Worm (Caenorhabditis elegans): Measurements from ENCODE around the gene clhm-1.

clhm-1 gene

DNA sequence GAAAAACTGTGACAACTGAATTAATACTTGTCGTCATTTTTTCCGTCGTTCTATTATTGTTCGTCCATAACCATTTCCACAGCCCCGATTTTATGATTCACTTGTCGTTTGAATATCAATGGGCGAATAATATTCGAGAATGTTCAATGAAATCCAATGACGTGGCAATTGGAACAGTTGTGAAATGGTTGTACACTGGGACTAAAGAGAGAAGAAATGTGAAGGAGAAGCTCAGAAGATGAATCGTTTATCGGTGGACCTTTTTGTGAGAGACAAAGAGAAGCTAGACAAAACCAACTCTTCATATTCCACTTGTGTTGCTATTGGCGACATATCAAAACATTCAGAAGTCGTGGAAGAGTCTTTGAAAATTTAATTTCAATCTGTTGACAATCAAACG is at the start of gene clhm-1:
Gene clhm-1, minus strand, starts transcription at position 207 of the 400 bp plus-strand sequence.
- no peak for TF ChIP-seq Y55F3AM.14 (GFP tag; optimal IDR thresholded peaks at IDR 0.05)
- no peak for TF ChIP-seq elt-3 (tag; optimal IDR thresholded peaks at IDR 0.05)
- TF ChIP-seq aly-2 (tag; optimal IDR thresholded peaks at IDR 0.05), result no peak
- TF ChIP-seq nhr-10 (tag; optimal IDR thresholded peaks at IDR 0.05), result no peak
- no peak for TF ChIP-seq ceh-82 (tag; optimal IDR thresholded peaks at IDR 0.05)
- no peak for TF ChIP-seq nhr-25 (tag; optimal IDR thresholded peaks at IDR 0.05)
- TF ChIP-seq fos-1 (tag; optimal IDR thresholded peaks at IDR 0.05), result no peak
- no peak for TF ChIP-seq lin-11 (tag; optimal IDR thresholded peaks at IDR 0.05)
- no peak for TF ChIP-seq mbf-1 (tag; optimal IDR thresholded peaks at IDR 0.05)
- TF ChIP-seq F13H6.1 (tag; optimal IDR thresholded peaks at IDR 0.05), result no peak
- TF ChIP-seq R02D3.7 (tag; optimal IDR thresholded peaks at IDR 0.05), result no peak
- TF ChIP-seq gmeb-1 (tag; optimal IDR thresholded peaks at IDR 0.05), result no peak
- peak in 1 of 2 experiments; percentile 15 for TF ChIP-seq lsy-2 (tag; optimal IDR thresholded peaks at IDR 0.05)
- no peak for TF ChIP-seq lin-39 (tag; optimal IDR thresholded peaks at IDR 0.05)
- TF ChIP-seq crh-2 (tag; optimal IDR thresholded peaks at IDR 0.05), result peak; percentile 92
- TF ChIP-seq unc-55 (GFP tag; optimal IDR thresholded peaks at IDR 0.05), result no peak
- TF ChIP-seq sma-9 (GFP tag; optimal IDR thresholded peaks at IDR 0.05), result no peak
- no peak for TF ChIP-seq sma-9 (tag; optimal IDR thresholded peaks at IDR 0.05)

DNA sequence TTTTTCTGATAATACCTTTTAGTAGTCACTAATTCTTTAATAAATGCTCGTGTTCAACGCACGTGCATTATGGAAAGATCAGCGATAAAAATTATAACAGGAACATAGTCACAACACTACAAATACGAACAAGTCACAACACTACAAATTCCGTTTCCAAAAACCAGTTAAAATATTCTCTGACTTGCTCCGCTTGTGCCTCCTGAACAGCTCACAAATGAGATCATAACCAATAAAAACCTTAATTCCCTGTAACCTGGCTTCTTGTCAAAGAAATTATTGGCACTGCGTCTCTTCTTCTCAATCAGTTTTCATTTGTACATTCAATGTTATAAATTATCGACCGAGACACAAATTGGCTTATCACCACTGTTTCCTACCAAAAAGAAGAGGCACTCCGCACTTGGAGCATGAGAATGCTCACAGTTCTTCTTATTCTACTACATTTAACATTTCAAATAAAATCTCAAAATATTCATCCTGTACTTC is 48.6 kb upstream of the clhm-1 start, which contains the start of gene B0252.1:
Gene B0252.1, plus strand, starts transcription at position 318 of the 489 bp plus-strand sequence.
- TF ChIP-seq lin-39 (tag; optimal IDR thresholded peaks at IDR 0.05), result no peak
- TF ChIP-seq nhr-10 (tag; optimal IDR thresholded peaks at IDR 0.05), result no peak
- no peak for TF ChIP-seq lin-13 (GFP tag; optimal IDR thresholded peaks at IDR 0.05)
- no peak for TF ChIP-seq unc-39 (tag; optimal IDR thresholded peaks at IDR 0.05)
- peak; percentile 47 for TF ChIP-seq fos-1 (tag; optimal IDR thresholded peaks at IDR 0.05)
- TF ChIP-seq peb-1 (tag; optimal IDR thresholded peaks at IDR 0.05), result no peak

DNA sequence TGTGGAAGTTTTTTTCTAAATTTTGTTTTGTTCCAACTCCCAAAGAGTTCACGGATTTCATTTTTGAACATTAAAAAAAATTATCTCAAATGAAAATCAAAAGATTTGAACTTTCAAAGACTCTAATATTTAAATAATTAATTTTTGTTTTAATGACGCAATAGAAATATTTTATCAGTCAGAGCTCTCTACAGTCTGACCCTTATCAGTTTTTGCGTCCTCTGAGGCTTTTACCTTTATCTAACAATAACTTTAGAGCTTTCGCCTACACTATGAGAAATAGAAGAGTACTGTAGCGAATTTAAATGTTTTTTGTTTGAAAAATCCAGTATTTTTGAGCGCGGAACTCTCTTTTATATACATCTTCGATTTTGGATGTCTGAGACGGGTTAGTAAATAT is 48.1 kb upstream of the clhm-1 start, which contains the start of gene B0252.5:
Gene B0252.5, minus strand, starts transcription at position 17 of the 400 bp plus-strand sequence.
- TF ChIP-seq nhr-77 (tag; optimal IDR thresholded peaks at IDR 0.05), result no peak
- peak; percentile 53 for TF ChIP-seq fos-1 (tag; optimal IDR thresholded peaks at IDR 0.05)
- no peak for TF ChIP-seq F13H6.1 (tag; optimal IDR thresholded peaks at IDR 0.05)
- TF ChIP-seq nhr-23 (tag; optimal IDR thresholded peaks at IDR 0.05), result no peak
- TF ChIP-seq aly-2 (tag; optimal IDR thresholded peaks at IDR 0.05), result no peak
- TF ChIP-seq Y55F3AM.14 (GFP tag; optimal IDR thresholded peaks at IDR 0.05), result no peak
- no peak for TF ChIP-seq lin-11 (tag; optimal IDR thresholded peaks at IDR 0.05)
- peak; percentile 37 for TF ChIP-seq sma-9 (GFP tag; optimal IDR thresholded peaks at IDR 0.05)
- no peak for TF ChIP-seq sma-9 (tag; optimal IDR thresholded peaks at IDR 0.05)

DNA sequence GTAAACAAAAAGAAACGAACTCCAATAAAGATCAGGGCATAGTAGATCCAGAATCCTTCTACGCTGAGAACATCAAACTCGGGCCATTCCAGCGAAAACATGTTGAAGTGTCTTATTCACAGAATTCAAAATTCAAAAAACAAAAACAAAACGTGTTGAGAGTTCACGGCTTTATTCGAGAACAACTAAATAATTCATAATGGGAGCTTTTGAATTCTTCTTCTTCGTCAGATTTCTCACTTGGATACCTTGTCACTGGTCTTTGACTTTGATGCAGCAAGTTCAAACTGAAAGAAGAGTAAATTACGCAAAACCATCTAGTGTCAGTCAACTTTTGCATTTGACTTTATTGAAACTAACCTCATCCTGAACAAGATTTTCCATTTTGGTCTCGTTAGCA is 46.9 kb upstream of the clhm-1 start, which contains the start of gene B0252.11:
Gene B0252.11, minus strand, starts transcription at position 101 of the 400 bp plus-strand sequence.
- TF ChIP-seq fos-1 (tag; optimal IDR thresholded peaks at IDR 0.05), result no peak
- no peak for TF ChIP-seq nhr-237 (tag; optimal IDR thresholded peaks at IDR 0.05)
- no peak for TF ChIP-seq ztf-1 (GFP tag; conservative IDR thresholded peaks at IDR 0.05)
- TF ChIP-seq sma-9 (GFP tag; optimal IDR thresholded peaks at IDR 0.05), result no peak
- no peak for TF ChIP-seq sma-9 (tag; optimal IDR thresholded peaks at IDR 0.05)
- TF ChIP-seq lin-13 (GFP tag; optimal IDR thresholded peaks at IDR 0.05), result no peak
- TF ChIP-seq nhr-23 (tag; optimal IDR thresholded peaks at IDR 0.05), result no peak
- no peak for TF ChIP-seq mab-5 (tag; optimal IDR thresholded peaks at IDR 0.05)
- TF ChIP-seq unc-39 (tag; optimal IDR thresholded peaks at IDR 0.05), result no peak
- TF ChIP-seq nhr-11 (tag; optimal IDR thresholded peaks at IDR 0.05), result no peak
- TF ChIP-seq nhr-25 (tag; optimal IDR thresholded peaks at IDR 0.05), result no peak
- no peak for TF ChIP-seq ceh-16 (tag; optimal IDR thresholded peaks at IDR 0.05)
- no peak for TF ChIP-seq R02D3.7 (tag; optimal IDR thresholded peaks at IDR 0.05)
- no peak for TF ChIP-seq nhr-129 (tag; optimal IDR thresholded peaks at IDR 0.05)
- TF ChIP-seq sma-3 (GFP tag; optimal IDR thresholded peaks at IDR 0.05), result no peak
- TF ChIP-seq skn-1 (tag; optimal IDR thresholded peaks at IDR 0.05), result no peak
- no peak for TF ChIP-seq gmeb-1 (tag; optimal IDR thresholded peaks at IDR 0.05)
- no peak for TF ChIP-seq egl-27 (tag; optimal IDR thresholded peaks at IDR 0.05)
- TF ChIP-seq ama-1 (optimal IDR thresholded peaks at IDR 0.05), result no peak

DNA sequence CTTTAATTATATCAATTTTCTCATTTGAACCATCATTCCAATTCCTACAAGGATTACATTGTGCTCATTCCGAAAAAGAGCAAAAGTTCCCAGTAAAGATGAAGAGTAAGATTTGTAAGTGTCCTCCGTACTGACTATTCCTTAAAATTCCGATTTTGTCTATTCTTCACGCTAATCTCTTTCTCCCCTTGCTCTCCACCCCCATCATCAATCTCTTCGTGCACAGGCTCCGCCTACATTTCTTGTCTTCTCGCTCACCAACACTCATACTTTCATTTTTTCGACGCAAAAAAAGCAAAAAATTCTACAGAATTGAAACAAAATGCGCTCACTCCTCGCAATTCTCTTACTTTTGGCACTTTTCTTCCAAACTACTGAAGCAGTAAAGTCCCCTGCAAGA is 45.1 kb upstream of the clhm-1 start, which contains the start of gene B0252.8:
Gene B0252.8, plus strand, starts transcription at position 292 of the 400 bp plus-strand sequence.
- no peak for TF ChIP-seq gmeb-1 (tag; optimal IDR thresholded peaks at IDR 0.05)
- no peak for TF ChIP-seq F13H6.1 (tag; optimal IDR thresholded peaks at IDR 0.05)
- no peak for TF ChIP-seq aly-2 (tag; optimal IDR thresholded peaks at IDR 0.05)
- no peak for TF ChIP-seq ztf-1 (GFP tag; conservative IDR thresholded peaks at IDR 0.05)
- no peak for TF ChIP-seq nhr-11 (tag; optimal IDR thresholded peaks at IDR 0.05)
- no peak for TF ChIP-seq blmp-1 (tag; optimal IDR thresholded peaks at IDR 0.05; ENCODE audit: insufficient read depth)
- peak; percentile 1 for TF ChIP-seq mab-5 (tag; optimal IDR thresholded peaks at IDR 0.05)
- no peak for TF ChIP-seq skn-1 (tag; optimal IDR thresholded peaks at IDR 0.05)
- no peak for TF ChIP-seq lin-13 (GFP tag; optimal IDR thresholded peaks at IDR 0.05)
- peak; percentile 2 for TF ChIP-seq C34F6.9 (tag; optimal IDR thresholded peaks at IDR 0.05)
- TF ChIP-seq ceh-16 (tag; optimal IDR thresholded peaks at IDR 0.05), result no peak
- TF ChIP-seq unc-55 (GFP tag; optimal IDR thresholded peaks at IDR 0.05), result peak; percentile 52
- no peak for TF ChIP-seq sem-4 (tag; optimal IDR thresholded peaks at IDR 0.05)
- TF ChIP-seq crh-2 (tag; optimal IDR thresholded peaks at IDR 0.05), result no peak
- TF ChIP-seq dmd-4 (tag; optimal IDR thresholded peaks at IDR 0.05), result no peak
- TF ChIP-seq peb-1 (tag; optimal IDR thresholded peaks at IDR 0.05), result no peak

Data from whole organism, L2 larva.